Worm (Caenorhabditis elegans) whole organism, young adult: Measurements from ENCODE around the gene pro-2.

Source experiments
- F52B5.7 ChIP-seq: sonication (generic microtip); optimal IDR thresholded peaks from 2 replicates; lab custom pipeline; 2016; ENCODE audit warnings: mild to moderate bottlenecking, missing genetic modification characterization, missing compliant biosample characterization
- ama-1 ChIP-seq, 3 experiments: fragments of 150-350 bp in 1 of 3; sonication (generic microtip) in 2 of 3; optimal IDR thresholded peaks; 2 replicates each; lab custom pipeline; 2014 to 2018; ENCODE audit warnings: missing biosample characterization in 2 of 3, missing genetic modification characterization in 2 of 3, missing genetic modification reagents in 2 of 3
- dpff-1 ChIP-seq: sonication (generic microtip); optimal IDR thresholded peaks from 2 replicates; lab custom pipeline; 2017; ENCODE audit warnings: mild to moderate bottlenecking, missing genetic modification characterization, missing compliant biosample characterization
- madf-8 ChIP-seq: fragments of 200-800 bp; sonication (Bioruptor generic); conservative IDR thresholded peaks from 2 replicates; pipeline ENCODE4 v1.3.6; 2022; ENCODE audit warnings: missing genetic modification reagents, missing genetic modification characterization, missing compliant biosample characterization
- mcd-1 ChIP-seq: fragments of 200-800 bp; sonication (Bioruptor generic); IDR thresholded peaks from 2 replicates; pipeline ENCODE4 v1.3.6; 2022; ENCODE audit warnings: missing genetic modification reagents, missing genetic modification characterization, missing compliant biosample characterization
- snpc-4 ChIP-seq, 5 experiments: fragments of 150-350 bp in 1 of 5; sonication (generic microtip) in 4 of 5; optimal IDR thresholded peaks; 2 replicates each; lab custom pipeline; 2014 to 2018; ENCODE audit warnings: missing genetic modification characterization in 5 of 5, missing biosample characterization in 3 of 5, antibody characterized with exemption in 2 of 5, mild to moderate bottlenecking in 2 of 5, missing compliant biosample characterization in 2 of 5, missing genotype in 2 of 5, moderate library complexity in 2 of 5, missing genetic modification reagents in 1 of 5
- tbx-9 ChIP-seq: sonication (generic microtip); optimal IDR thresholded peaks from 2 replicates; lab custom pipeline; 2016; ENCODE audit warnings: borderline replicate concordance, missing genetic modification characterization, inconsistent platforms, missing compliant biosample characterization
- unc-62 ChIP-seq: fragments of 150-350 bp; optimal IDR thresholded peaks from 2 replicates; lab custom pipeline; 2014; ENCODE audit warnings: missing biosample characterization, missing genetic modification reagents, missing genetic modification characterization
- ztf-18 ChIP-seq: sonication (generic microtip); optimal IDR thresholded peaks from 2 replicates; lab custom pipeline; 2016; ENCODE audit warnings: missing genotype, mild to moderate bottlenecking, missing genetic modification characterization, missing compliant biosample characterization

DNA sequence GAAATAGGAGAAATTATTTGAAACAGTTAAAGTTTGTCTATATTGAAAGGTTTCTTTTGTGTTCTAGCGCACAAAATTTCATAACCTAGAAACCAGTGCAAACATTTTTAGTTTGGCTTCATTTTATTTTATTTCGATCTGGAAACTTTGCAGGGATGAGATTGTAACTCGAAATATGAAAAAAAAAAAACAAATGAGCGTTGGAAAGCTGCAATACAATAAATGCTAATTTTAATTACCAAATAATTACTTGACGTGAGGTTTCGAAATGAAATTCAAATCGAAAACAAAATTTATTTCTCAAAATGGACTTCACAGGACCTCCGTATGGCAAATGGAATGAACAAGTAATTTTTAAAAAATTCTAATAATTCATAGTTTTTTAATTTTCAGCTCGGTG lies 27.9 kb downstream of the pro-2 start, which contains the start of gene M02G9.4:
- TF ChIP-seq unc-62 (no peak), dpff-1 (tag; lab: Kevin White, UChicago) (no peak), mcd-1 (no peak), F52B5.7 (tag; lab: Kevin White, UChicago) (no peak), ama-1 (optimal IDR thresholded peaks at IDR 0.05; lab: Kevin White, UChicago) (no peak), ama-1 (GFP tag; optimal IDR thresholded peaks at IDR 0.05; lab: Kevin White, UChicago) (no peak), ztf-18 (tag; lab: Kevin White, UChicago) (no peak), snpc-4 (GFP tag; optimal IDR thresholded peaks at IDR 0.05; lab: Kevin White, UChicago) (no peak), snpc-4 (tag; optimal IDR thresholded peaks at IDR 0.05; lab: Kevin White, UChicago) (no peak), madf-8 (GFP tag; lab: Robert Waterston, UW) (no peak), tbx-9 (tag; lab: Kevin White, UChicago) (no peak)
